Fruit fly (Drosophila melanogaster) whole organism, embryonic: ENCODE measurements around the gene Pvf2.

Experiments used
- Ada2b ChIP-seq: fragments of 200-800 bp; sonication (Bioruptor generic); IDR thresholded peaks from 2 replicates; pipeline ENCODE4 v1.3.6; 2022; ENCODE audit warnings: missing biosample characterization, missing genetic modification characterization
- BtbVII ChIP-seq: fragments of 200-800 bp; sonication (Bioruptor generic); optimal IDR thresholded peaks from 3 replicates; lab custom pipeline; 2017; ENCODE audit warnings: missing biosample characterization, mild to moderate bottlenecking, missing genetic modification characterization
- CG10147 ChIP-seq: fragments of 200-800 bp; sonication (Bioruptor generic); optimal IDR thresholded peaks from 2 replicates; lab custom pipeline; 2019; ENCODE audit warnings: missing biosample characterization, mild to moderate bottlenecking, missing genetic modification characterization, moderate library complexity
- CG11695 ChIP-seq: fragments of 200-800 bp; sonication (Bioruptor generic); IDR thresholded peaks from 3 replicates; pipeline ENCODE4 v1.3.6; 2022; ENCODE audit warnings: missing biosample characterization, missing genetic modification characterization
- CG11723 ChIP-seq: fragments of 200-800 bp; sonication (Bioruptor generic); optimal IDR thresholded peaks from 2 replicates; lab custom pipeline; 2017; ENCODE audit warnings: missing biosample characterization, mild to moderate bottlenecking, missing genetic modification characterization
- CG12744 ChIP-seq: fragments of 200-800 bp; sonication (Bioruptor generic); optimal IDR thresholded peaks from 2 replicates; lab custom pipeline; 2016; ENCODE audit warnings: missing biosample characterization, missing genetic modification characterization
- CG17385 ChIP-seq: fragments of 200-800 bp; sonication (Bioruptor generic); optimal IDR thresholded peaks from 3 replicates; lab custom pipeline; 2018; ENCODE audit warnings: missing biosample characterization, mild to moderate bottlenecking, missing genetic modification characterization
- CG17912 ChIP-seq: fragments of 200-800 bp; sonication (Bioruptor generic); optimal IDR thresholded peaks from 2 replicates; lab custom pipeline; 2018; ENCODE audit warnings: missing biosample characterization, mild to moderate bottlenecking, missing genetic modification characterization
- CG18599 ChIP-seq: fragments of 200-800 bp; sonication (Bioruptor generic); optimal IDR thresholded peaks from 3 replicates; lab custom pipeline; 2017; ENCODE audit warnings: missing biosample characterization, missing genetic modification characterization, mild to moderate bottlenecking, moderate library complexity, missing genetic modification reagents
- CG2120 ChIP-seq: fragments of 200-800 bp; sonication (Bioruptor generic); optimal IDR thresholded peaks from 3 replicates; lab custom pipeline; 2016; ENCODE audit warnings: missing biosample characterization, missing genetic modification characterization
- CG2678 ChIP-seq: fragments of 200-800 bp; sonication (Bioruptor generic); optimal IDR thresholded peaks from 3 replicates; lab custom pipeline; 2019; ENCODE audit warnings: missing biosample characterization, mild to moderate bottlenecking, missing genetic modification characterization, moderate library complexity
- CG31365 ChIP-seq: fragments of 200-800 bp; sonication (Bioruptor generic); optimal IDR thresholded peaks from 2 replicates; lab custom pipeline; 2018; ENCODE audit warnings: missing biosample characterization, mild to moderate bottlenecking, missing genetic modification characterization
- CG32532 ChIP-seq: fragments of 200-800 bp; sonication (Bioruptor generic); IDR thresholded peaks from 2 replicates; pipeline ENCODE4 v1.3.6; 2022; ENCODE audit warnings: missing biosample characterization, missing genetic modification characterization
- CG34376 ChIP-seq: fragments of 200-800 bp; sonication (Bioruptor generic); optimal IDR thresholded peaks from 2 replicates; lab custom pipeline; 2018; ENCODE audit warnings: missing biosample characterization, mild to moderate bottlenecking, missing genetic modification characterization
- CG34422 ChIP-seq: fragments of 200-800 bp; sonication (Bioruptor generic); IDR thresholded peaks from 3 replicates; pipeline ENCODE4 v1.3.6; 2022; ENCODE audit warnings: missing biosample characterization, missing genetic modification characterization
- CG4424 ChIP-seq: fragments of 200-800 bp; sonication (Bioruptor generic); optimal IDR thresholded peaks from 3 replicates; lab custom pipeline; 2016; ENCODE audit warnings: missing biosample characterization, missing genetic modification characterization
- CG4820 ChIP-seq: fragments of 200-800 bp; sonication (Bioruptor generic); optimal IDR thresholded peaks from 3 replicates; lab custom pipeline; 2016; ENCODE audit warnings: missing biosample characterization, missing genetic modification characterization
- CG5180 ChIP-seq: fragments of 200-800 bp; sonication (Bioruptor generic); optimal IDR thresholded peaks from 3 replicates; lab custom pipeline; 2017; ENCODE audit warnings: missing biosample characterization, missing genetic modification characterization, mild to moderate bottlenecking, moderate library complexity, missing genetic modification reagents
- CG5245 ChIP-seq: fragments of 200-800 bp; sonication (Bioruptor generic); optimal IDR thresholded peaks from 3 replicates; lab custom pipeline; 2016; ENCODE audit warnings: missing biosample characterization, missing genetic modification characterization
- CG7963 ChIP-seq: fragments of 200-800 bp; sonication (Bioruptor generic); IDR thresholded peaks from 3 replicates; pipeline ENCODE4 v1.3.6; 2022; ENCODE audit warnings: missing biosample characterization, missing genetic modification characterization; ENCODE audit not compliant: partially characterized antibody
- CG8478 ChIP-seq: fragments of >200 bp; optimal IDR thresholded peaks from 2 replicates; lab custom pipeline; 2018
- CG9797 ChIP-seq: fragments of 200-800 bp; sonication (Bioruptor generic); optimal IDR thresholded peaks from 3 replicates; lab custom pipeline; 2018; ENCODE audit warnings: missing biosample characterization, mild to moderate bottlenecking, missing genetic modification characterization
- Deaf1 ChIP-seq: fragments of 200-800 bp; optimal IDR thresholded peaks from 3 replicates; lab custom pipeline; 2019; ENCODE audit warnings: missing biosample characterization, mild to moderate bottlenecking, missing genetic modification characterization, moderate library complexity
- HLH4C ChIP-seq: fragments of 200-800 bp; sonication (Bioruptor generic); IDR thresholded peaks from 3 replicates; pipeline ENCODE4 v1.3.6; 2022; ENCODE audit warnings: missing biosample characterization, missing genetic modification characterization; ENCODE audit not compliant: partially characterized antibody
- NC2α ChIP-seq: fragments of 200-800 bp; sonication (Bioruptor generic); optimal IDR thresholded peaks from 2 replicates; lab custom pipeline; 2016; ENCODE audit warnings: missing biosample characterization, missing genetic modification characterization
- NC2β ChIP-seq: fragments of 200-800 bp; sonication (Bioruptor generic); optimal IDR thresholded peaks from 2 replicates; lab custom pipeline; 2016; ENCODE audit warnings: missing biosample characterization, missing genetic modification characterization
- Nf-YC ChIP-seq: fragments of 200-800 bp; optimal IDR thresholded peaks from 3 replicates; lab custom pipeline; 2019; ENCODE audit warnings: missing biosample characterization, mild to moderate bottlenecking, missing genetic modification characterization, moderate library complexity
- Oli ChIP-seq: fragments of 200-800 bp; sonication (Bioruptor generic); optimal IDR thresholded peaks from 2 replicates; lab custom pipeline; 2018; ENCODE audit warnings: missing biosample characterization, mild to moderate bottlenecking, missing genetic modification characterization, moderate library complexity
- Sox100B ChIP-seq: fragments of 200-800 bp; sonication (Bioruptor generic); optimal IDR thresholded peaks from 3 replicates; lab custom pipeline; 2018; ENCODE audit warnings: missing biosample characterization, mild to moderate bottlenecking, missing genetic modification characterization
- Taf1 ChIP-seq: fragments of 200-800 bp; sonication (Bioruptor generic); IDR thresholded peaks from 2 replicates; pipeline ENCODE4 v1.3.6; 2022; ENCODE audit warnings: missing biosample characterization, missing genetic modification characterization
- abd-A ChIP-seq: fragments of 200-800 bp; sonication (Bioruptor generic); optimal IDR thresholded peaks from 3 replicates; lab custom pipeline; 2019; ENCODE audit warnings: missing biosample characterization, mild to moderate bottlenecking, missing genetic modification characterization, moderate library complexity
- ac ChIP-seq: fragments of 200-800 bp; sonication (Bioruptor generic); optimal IDR thresholded peaks from 3 replicates; lab custom pipeline; 2017; ENCODE audit warnings: missing biosample characterization, mild to moderate bottlenecking, missing genetic modification characterization
- crol ChIP-seq: fragments of 200-800 bp; sonication (Bioruptor generic); IDR thresholded peaks from 2 replicates; pipeline ENCODE4 v1.3.6; 2022; ENCODE audit warnings: missing biosample characterization, missing genetic modification characterization
- dpn ChIP-seq, 2 experiments: fragments of 200-800 bp; sonication (Bioruptor generic); optimal IDR thresholded peaks; 3 replicates each; lab custom pipeline; 2016; ENCODE audit warnings: missing biosample characterization in 2 of 2, missing genetic modification characterization in 2 of 2
- ems ChIP-seq: fragments of 200-800 bp; sonication (Bioruptor generic); optimal IDR thresholded peaks from 3 replicates; lab custom pipeline; 2016; ENCODE audit warnings: missing biosample characterization, missing genetic modification characterization
- fd3F ChIP-seq: fragments of 200-800 bp; sonication (Bioruptor generic); optimal IDR thresholded peaks from 2 replicates; lab custom pipeline; 2018; ENCODE audit warnings: missing biosample characterization, mild to moderate bottlenecking, missing genetic modification characterization, moderate library complexity
- gfzf ChIP-seq: fragments of 200-800 bp; sonication (Bioruptor generic); optimal IDR thresholded peaks from 2 replicates; lab custom pipeline; 2016; ENCODE audit warnings: missing biosample characterization, mild to moderate bottlenecking, missing genetic modification characterization, moderate library complexity
- hbn ChIP-seq: fragments of 200-800 bp; sonication (Bioruptor generic); IDR thresholded peaks from 2 replicates; pipeline ENCODE4 v1.3.6; 2022; ENCODE audit warnings: missing biosample characterization, missing genetic modification characterization; ENCODE audit not compliant: partially characterized antibody
- inv ChIP-seq: fragments of 200-800 bp; sonication (Bioruptor generic); IDR thresholded peaks from 2 replicates; pipeline ENCODE4 v1.3.6; 2022; ENCODE audit warnings: missing biosample characterization, missing genetic modification characterization; ENCODE audit not compliant: partially characterized antibody
- kni ChIP-seq: fragments of 200-800 bp; sonication (Bioruptor generic); optimal IDR thresholded peaks from 3 replicates; lab custom pipeline; 2017; ENCODE audit warnings: mild to moderate bottlenecking, missing biosample characterization, missing genetic modification reagents, missing genetic modification characterization
- lilli ChIP-seq: fragments of 200-800 bp; sonication (Bioruptor generic); optimal IDR thresholded peaks from 3 replicates; lab custom pipeline; 2016; ENCODE audit warnings: missing biosample characterization, missing genetic modification characterization
- mld ChIP-seq: fragments of 200-800 bp; sonication (Bioruptor generic); IDR thresholded peaks from 3 replicates; pipeline ENCODE4 v1.3.6; 2022; ENCODE audit warnings: missing biosample characterization, missing genetic modification characterization; ENCODE audit not compliant: partially characterized antibody
- otp ChIP-seq: fragments of 200-800 bp; sonication (Bioruptor generic); IDR thresholded peaks from 3 replicates; pipeline ENCODE4, ENCODE4 v1.3.6; 2022; ENCODE audit warnings: missing biosample characterization, missing genetic modification characterization
- pros ChIP-seq: fragments of 200-800 bp; sonication (Bioruptor generic); optimal IDR thresholded peaks from 3 replicates; lab custom pipeline; 2019; ENCODE audit warnings: missing biosample characterization, mild to moderate bottlenecking, missing genetic modification characterization, moderate library complexity
- so ChIP-seq: fragments of 200-800 bp; sonication (Bioruptor generic); IDR thresholded peaks from 3 replicates; pipeline ENCODE4 v1.3.6; 2022; ENCODE audit warnings: missing biosample characterization, missing genetic modification characterization
- tna ChIP-seq: fragments of 200-800 bp; sonication (Bioruptor generic); IDR thresholded peaks from 2 replicates; pipeline ENCODE4 v1.3.6; 2022; ENCODE audit warnings: missing biosample characterization, missing genetic modification characterization; ENCODE audit not compliant: partially characterized antibody
- vvl ChIP-seq: fragments of 200-800 bp; sonication (Bioruptor generic); IDR thresholded peaks from 2 replicates; pipeline ENCODE4 v1.3.6; 2022; ENCODE audit warnings: missing biosample characterization, missing genetic modification characterization

The Pvf2 gene

DNA sequence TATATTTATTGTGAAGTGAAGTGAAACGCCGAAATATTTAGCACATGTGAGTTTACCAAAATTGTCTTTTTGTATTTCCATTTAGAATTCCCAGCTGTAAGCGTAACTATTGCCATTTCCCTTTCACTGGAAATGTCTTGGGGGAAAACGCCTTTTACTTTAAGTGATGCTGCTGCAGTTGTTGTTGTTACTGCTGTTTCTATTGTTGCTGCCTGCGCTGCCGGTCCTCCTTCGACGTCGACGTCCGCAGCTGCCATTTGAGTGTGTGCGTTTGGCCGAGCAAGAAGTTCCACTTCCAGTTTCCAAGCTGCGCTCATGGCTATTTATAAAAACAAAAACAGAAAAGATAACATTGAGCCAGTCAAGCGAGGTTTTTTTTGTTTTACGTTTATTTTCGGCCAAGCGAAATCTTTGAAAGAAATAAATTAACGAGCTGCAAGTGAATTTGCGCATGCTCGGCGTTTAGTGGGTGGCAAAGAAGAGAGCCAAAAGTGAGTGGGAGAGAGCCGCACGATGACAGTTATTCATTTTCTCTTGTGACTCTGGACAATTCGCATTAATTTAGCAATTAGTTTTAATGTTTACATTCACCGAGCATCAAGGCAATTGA, 34.6 kb downstream of the Pvf2 start (continued):
- TF ChIP-seq Sox100B (GFP tag; lab: Kevin White, UChicago): no peak
- no peak for TF ChIP-seq ems (GFP tag; lab: Kevin White, UChicago)
- TF ChIP-seq pros (GFP tag; lab: Kevin White, UChicago): peak; percentile 10
- TF ChIP-seq crol (GFP tag; lab: Robert Waterston, UW): no peak
- no peak for TF ChIP-seq hbn
- peak; percentile 12 for TF ChIP-seq ac (GFP tag; lab: Kevin White, UChicago)
- TF ChIP-seq, all 482 proteins: peak for 11

DNA sequence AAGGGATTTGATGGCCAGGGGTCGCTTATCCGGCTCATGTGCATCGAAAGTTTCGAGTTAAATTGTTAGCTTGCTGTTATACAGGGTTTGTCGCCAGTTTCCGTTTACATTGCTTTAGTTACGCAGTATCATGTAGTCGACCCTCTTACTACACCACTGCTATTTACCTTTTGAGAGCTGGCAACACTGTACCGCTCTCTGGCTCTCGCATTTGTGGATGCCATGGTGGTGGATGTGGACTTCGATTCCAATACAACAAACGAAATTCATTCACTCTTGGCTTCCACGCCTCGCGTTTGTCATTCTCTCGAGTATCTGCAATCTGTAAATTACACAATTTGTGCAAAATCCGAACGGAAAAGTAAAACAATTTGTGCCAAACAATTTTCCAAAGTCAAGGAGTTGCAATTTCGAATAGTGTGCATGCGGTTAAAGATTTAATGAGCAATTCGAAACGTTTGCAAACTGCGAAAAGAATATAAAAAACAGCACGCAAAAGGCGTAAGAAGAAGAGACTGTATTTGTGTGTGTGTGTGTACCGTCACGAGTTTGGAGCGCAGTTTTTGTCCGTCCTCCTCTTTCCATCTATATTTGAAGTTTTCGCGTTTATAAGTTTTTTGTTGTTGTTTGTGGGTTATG, 35.3 kb downstream of the Pvf2 start:
- TF ChIP-seq CG11695: peak; percentile 65; the same call in 2 of the 3 replicates
- no peak for TF ChIP-seq fd3F
- no peak for TF ChIP-seq Taf1 (GFP tag; lab: Robert Waterston, UW)
- peak; percentile 73 for TF ChIP-seq abd-A
- TF ChIP-seq CG4820: no peak
- TF ChIP-seq CG10147 (GFP tag; lab: Kevin White, UChicago): peak; percentile 42
- TF ChIP-seq CG11723 (GFP tag; lab: Kevin White, UChicago): no peak
- peak; percentile 80 for TF ChIP-seq CG34376 (GFP tag; lab: Kevin White, UChicago)
- TF ChIP-seq inv (GFP tag; lab: Robert Waterston, UW): peak; percentile 90
- TF ChIP-seq so (GFP tag; lab: Robert Waterston, UW): 0 out of 3 replicates have a peak, but pooled peaks have one; percentile 18
- no peak for TF ChIP-seq otp (GFP tag; lab: Robert Waterston, UW)
- TF ChIP-seq CG5180 (GFP tag; lab: Kevin White, UChicago): no peak
- peak; percentile 59 for TF ChIP-seq Nf-YC (tag; lab: Kevin White, UChicago)
- TF ChIP-seq lilli: no peak
- TF ChIP-seq CG17912 (GFP tag; lab: Kevin White, UChicago): peak; percentile 30
- TF ChIP-seq mld: peak; percentile 100
- TF ChIP-seq CG7963 (GFP tag; lab: Robert Waterston, UW): peak; percentile 100
- TF ChIP-seq HLH4C (GFP tag; lab: Robert Waterston, UW): peak; percentile 100
- TF ChIP-seq CG17385: peak; percentile 95
- peak; percentile 28 for TF ChIP-seq CG18599
- TF ChIP-seq BtbVII (GFP tag; lab: Kevin White, UChicago): peak; percentile 71
- TF ChIP-seq Ada2b (GFP tag; lab: Robert Waterston, UW): peak; percentile 23; the same call in 1 of the 2 replicates
- no peak for TF ChIP-seq CG8478 (lab: Kevin White, UChicago)
- TF ChIP-seq NC2β (GFP tag; lab: Kevin White, UChicago): no peak
- TF ChIP-seq CG2120 (GFP tag; lab: Kevin White, UChicago): peak; percentile 35
- peak; percentile 21 for TF ChIP-seq CG5245 (GFP tag; lab: Kevin White, UChicago)
- TF ChIP-seq CG34422: 0 out of 3 replicates have a peak, but pooled peaks have one; percentile 25
- TF ChIP-seq NC2α (GFP tag; lab: Kevin White, UChicago): no peak
- peak; percentile 51 for TF ChIP-seq vvl (GFP tag; lab: Robert Waterston, UW)
- no peak for TF ChIP-seq CG9797
- no peak for TF ChIP-seq CG12744 (GFP tag; lab: Kevin White, UChicago)
- peak; percentile 40 for TF ChIP-seq Deaf1 (tag; lab: Kevin White, UChicago)
- TF ChIP-seq gfzf (GFP tag; lab: Kevin White, UChicago): no peak
- TF ChIP-seq CG4424 (GFP tag; lab: Kevin White, UChicago): peak; percentile 35
- no peak for TF ChIP-seq Oli (tag; lab: Kevin White, UChicago)
- no peak for TF ChIP-seq CG2678 (tag; lab: Kevin White, UChicago)
- peak; percentile 11 for TF ChIP-seq kni (GFP tag; lab: Kevin White, UChicago)
- peak; percentile 100 for TF ChIP-seq tna
- peak; percentile 23 to 34 for TF ChIP-seq dpn (GFP tag; optimal IDR thresholded peaks at IDR 0.05; lab: Kevin White, UChicago)
- TF ChIP-seq CG32532 (GFP tag; lab: Robert Waterston, UW): peak; percentile 50; the same call in 1 of the 2 replicates
- no peak for TF ChIP-seq CG31365 (tag; lab: Kevin White, UChicago)
